Fruit fly (Drosophila melanogaster) whole organism, adult: Measurements from ENCODE around the gene CG44005.

Source experiments
- CG11617 ChIP-seq: fragments of 200-800 bp; sonication (Bioruptor generic); optimal IDR thresholded peaks from 2 replicates; lab custom pipeline; 2017; ENCODE audit warnings: mild to moderate bottlenecking, missing biosample characterization, missing genetic modification reagents, missing genetic modification characterization
- CG12768 ChIP-seq: fragments of 200-800 bp; sonication (Bioruptor generic); optimal IDR thresholded peaks from 2 replicates; lab custom pipeline; 2017; ENCODE audit warnings: missing biosample characterization, missing genetic modification characterization, mild to moderate bottlenecking, moderate library complexity, missing genetic modification reagents
- CG14711 ChIP-seq: fragments of 200-800 bp; sonication (Bioruptor generic); optimal IDR thresholded peaks from 2 replicates; lab custom pipeline; 2018; ENCODE audit warnings: missing biosample characterization, mild to moderate bottlenecking, missing genetic modification characterization, moderate library complexity
- CG1620 ChIP-seq: fragments of 200-800 bp; sonication (Bioruptor generic); optimal IDR thresholded peaks from 2 replicates; lab custom pipeline; 2016; ENCODE audit warnings: missing biosample characterization, missing genetic modification characterization
- CG33017 ChIP-seq: fragments of 200-800 bp; sonication (Bioruptor generic); optimal IDR thresholded peaks from 2 replicates; lab custom pipeline; 2018; ENCODE audit warnings: missing biosample characterization, mild to moderate bottlenecking, missing genetic modification characterization, moderate library complexity
- CG5204 ChIP-seq: fragments of 200-800 bp; sonication (Bioruptor generic); optimal IDR thresholded peaks from 2 replicates; lab custom pipeline; 2016; ENCODE audit warnings: missing biosample characterization, missing genetic modification characterization
- CG7101 ChIP-seq: fragments of 200-800 bp; sonication (Bioruptor generic); optimal IDR thresholded peaks from 2 replicates; lab custom pipeline; 2018; ENCODE audit warnings: missing biosample characterization, mild to moderate bottlenecking, missing genetic modification characterization, moderate library complexity
- Clk ChIP-seq: fragments of 200-800 bp; sonication (Bioruptor generic); optimal IDR thresholded peaks from 2 replicates; lab custom pipeline; 2017; ENCODE audit warnings: missing biosample characterization, missing genetic modification characterization
- Crg-1 ChIP-seq: fragments of 200-800 bp; sonication (Bioruptor generic); optimal IDR thresholded peaks from 2 replicates; lab custom pipeline; 2016; ENCODE audit warnings: missing biosample characterization, missing genetic modification characterization
- Hr96 ChIP-seq: fragments of 200-800 bp; sonication (Bioruptor generic); optimal IDR thresholded peaks from 2 replicates; lab custom pipeline; 2016; ENCODE audit warnings: missing biosample characterization, missing genetic modification characterization
- Mnt ChIP-seq: fragments of 200-800 bp; sonication (Bioruptor generic); optimal IDR thresholded peaks from 2 replicates; lab custom pipeline; 2016; ENCODE audit warnings: missing biosample characterization, mild to moderate bottlenecking, missing genetic modification characterization
- bab1 ChIP-seq: fragments of 200-800 bp; sonication (Bioruptor generic); optimal IDR thresholded peaks from 3 replicates; lab custom pipeline; 2019; ENCODE audit warnings: missing biosample characterization, mild to moderate bottlenecking, missing genetic modification characterization, moderate library complexity
- cic ChIP-seq: fragments of 200-800 bp; sonication (Bioruptor generic); optimal IDR thresholded peaks from 2 replicates; lab custom pipeline; 2017; ENCODE audit warnings: missing biosample characterization, mild to moderate bottlenecking, missing genetic modification characterization, moderate library complexity
- cnc ChIP-seq, 2 experiments: fragments of >200 bp; optimal IDR thresholded peaks; 2 replicates each; lab custom pipeline; 2017
- kay ChIP-seq: fragments of 200-800 bp; sonication (Bioruptor generic); peaks from one replicate; lab custom pipeline; 2016; ENCODE audit warnings: missing biosample characterization, missing genetic modification characterization, borderline replicate concordance
- ovo ChIP-seq: fragments of 200-800 bp; sonication (Bioruptor generic); optimal IDR thresholded peaks from 2 replicates; lab custom pipeline; 2016; ENCODE audit warnings: missing biosample characterization, missing genetic modification characterization
- pad ChIP-seq: fragments of 200-800 bp; sonication (Bioruptor generic); optimal IDR thresholded peaks from 3 replicates; lab custom pipeline; 2017; ENCODE audit warnings: missing biosample characterization, missing genetic modification characterization, mild to moderate bottlenecking, moderate library complexity, missing genetic modification reagents
- tj ChIP-seq: fragments of 200-800 bp; sonication (Bioruptor generic); optimal IDR thresholded peaks from 3 replicates; lab custom pipeline; 2017; ENCODE audit warnings: missing biosample characterization, mild to moderate bottlenecking, missing genetic modification characterization, moderate library complexity
- toe ChIP-seq: fragments of 200-800 bp; sonication (Bioruptor generic); optimal IDR thresholded peaks from 2 replicates; lab custom pipeline; 2016; ENCODE audit warnings: missing biosample characterization, missing genetic modification characterization

Gene CG44005

DNA sequence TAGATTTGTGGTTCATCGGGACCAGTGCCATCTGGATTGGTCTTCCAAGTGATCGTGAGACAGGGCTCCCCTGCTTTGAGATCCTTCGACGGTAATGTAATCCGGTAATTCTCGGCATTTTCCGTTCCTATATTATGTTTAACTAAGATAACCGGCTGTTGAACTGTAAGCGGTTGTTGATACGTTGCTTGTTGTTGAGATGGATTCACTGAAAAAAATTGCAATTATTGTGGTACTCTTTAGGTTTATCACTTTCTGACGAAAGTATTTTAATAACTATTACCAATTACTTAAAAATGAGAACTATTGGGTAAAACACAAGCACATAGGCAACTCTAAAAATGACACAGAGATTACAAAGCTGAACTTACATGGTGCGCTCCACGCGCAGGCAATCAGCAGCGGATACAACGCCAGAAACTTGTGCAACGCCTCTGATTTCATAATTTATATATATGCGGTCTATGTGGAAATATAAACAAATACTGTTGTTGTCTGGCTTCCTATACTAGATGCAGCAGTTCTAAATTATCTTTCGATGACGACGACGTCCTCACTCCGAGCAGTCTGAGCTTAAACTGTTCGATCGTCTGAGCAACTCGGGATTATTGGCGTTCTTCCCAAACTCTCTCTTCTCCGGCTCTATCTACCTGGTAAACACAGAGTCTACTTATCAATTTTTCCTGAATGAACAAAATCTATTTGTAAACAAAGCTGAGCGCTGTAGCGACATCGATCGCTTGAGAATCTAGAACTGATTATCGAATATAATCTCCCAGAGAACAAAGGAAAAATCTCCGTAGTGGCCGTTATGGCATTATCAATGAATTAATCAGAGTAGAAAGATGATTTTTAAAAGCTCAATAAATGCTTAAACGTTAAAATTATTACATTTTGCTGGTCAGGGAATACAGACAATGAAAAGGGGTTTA is 15.1 kb upstream of the CG44005 start, which contains the start of gene CG34253:
CG34253 (minus strand) TSS at position 567 of the 932 bp plus-strand sequence.
- TF ChIP-seq CG5204 (no peak), CG14711 (tag; lab: Kevin White, UChicago) (peak; percentile 19), cic (GFP tag; lab: Kevin White, UChicago) (peak; percentile 95), Mnt (peak; percentile 2)

DNA sequence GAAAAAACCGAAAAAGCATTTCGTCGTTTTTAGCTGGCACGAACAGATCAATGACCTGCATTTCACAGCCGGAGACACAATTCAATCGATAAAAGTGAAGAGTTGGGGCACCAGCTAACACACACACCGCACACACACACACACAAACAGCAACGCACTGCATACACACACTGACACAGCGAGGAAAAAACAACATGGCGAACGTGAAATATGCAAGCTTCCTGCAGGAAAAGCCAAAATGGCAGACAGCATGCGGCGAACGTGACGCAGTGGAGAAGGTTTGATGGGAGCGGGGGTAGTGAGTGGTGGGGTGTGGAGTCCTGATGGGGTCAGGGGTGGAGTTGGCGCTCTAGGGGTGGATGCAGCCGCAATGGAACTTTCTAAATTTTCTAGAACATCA is 12.1 kb upstream of the CG44005 start:
- TF ChIP-seq CG11617 (GFP tag; lab: Kevin White, UChicago), result no peak
- TF ChIP-seq CG7101 (tag; lab: Kevin White, UChicago), result no peak
- TF ChIP-seq CG14711 (tag; lab: Kevin White, UChicago), result no peak
- TF ChIP-seq cic (GFP tag; lab: Kevin White, UChicago), result no peak
- no peak for TF ChIP-seq tj (GFP tag; lab: Kevin White, UChicago)
- no peak for TF ChIP-seq ovo
- no peak for TF ChIP-seq toe (GFP tag; lab: Kevin White, UChicago)
- TF ChIP-seq pad (GFP tag; lab: Kevin White, UChicago), result no peak
- TF ChIP-seq CG12768 (GFP tag; lab: Kevin White, UChicago), result no peak
- no peak for TF ChIP-seq CG1620 (GFP tag; lab: Kevin White, UChicago)
- no peak for TF ChIP-seq bab1 (GFP tag; lab: Kevin White, UChicago)
- TF ChIP-seq kay (GFP tag; lab: Kevin White, UChicago), result no peak

DNA sequence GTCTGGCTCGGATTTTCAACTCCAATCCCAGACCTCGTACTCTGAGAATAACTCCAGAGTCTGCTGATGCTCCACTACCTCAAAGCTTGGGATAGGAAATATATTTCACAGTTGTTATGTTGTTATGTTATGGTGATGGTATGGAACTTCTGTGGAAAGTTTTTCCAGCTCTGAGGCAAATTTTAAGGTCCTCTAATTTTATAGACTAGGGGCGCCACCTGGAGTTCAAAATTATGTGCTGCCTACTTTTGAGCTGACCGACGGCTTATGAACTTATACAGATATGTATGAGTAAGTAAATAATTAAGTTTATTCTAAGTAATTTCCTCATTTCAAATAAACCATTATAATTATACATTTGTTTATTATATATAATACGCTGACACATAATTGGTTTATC is 11.5 kb upstream of the CG44005 start:
- TF ChIP-seq Clk (GFP tag; lab: Kevin White, UChicago) (no peak), Mnt (no peak), tj (GFP tag; lab: Kevin White, UChicago) (no peak), CG5204 (no peak), Hr96 (no peak), pad (GFP tag; lab: Kevin White, UChicago) (no peak), cnc (optimal IDR thresholded peaks at IDR 0.05; lab: Kevin White, UChicago) (no peak), CG11617 (GFP tag; lab: Kevin White, UChicago) (no peak), CG7101 (tag; lab: Kevin White, UChicago) (no peak), toe (GFP tag; lab: Kevin White, UChicago) (no peak)

DNA sequence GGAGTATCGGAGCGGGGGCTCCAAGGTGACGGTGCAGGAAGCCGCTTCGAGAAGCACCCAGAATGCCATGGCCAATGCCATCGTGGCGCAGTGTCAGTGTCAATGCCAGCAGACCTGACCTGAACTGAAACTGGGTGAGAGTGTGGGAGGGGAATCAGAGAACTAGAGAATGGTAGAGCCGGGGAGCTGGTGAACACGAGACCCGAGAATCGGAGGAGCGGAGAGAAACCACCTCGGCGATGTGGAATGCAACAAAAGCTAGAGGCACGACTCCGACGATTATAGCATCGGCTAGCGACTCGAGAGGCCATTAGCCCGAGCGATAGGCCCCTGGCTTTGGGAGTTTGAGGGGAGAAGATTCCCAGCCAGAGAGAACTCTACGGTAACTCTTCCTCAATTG is 10.0 kb upstream of the CG44005 start:
- TF ChIP-seq Clk (GFP tag; lab: Kevin White, UChicago) (no peak), bab1 (GFP tag; lab: Kevin White, UChicago) (no peak), cic (GFP tag; lab: Kevin White, UChicago) (no peak), toe (GFP tag; lab: Kevin White, UChicago) (no peak), CG11617 (GFP tag; lab: Kevin White, UChicago) (no peak), CG7101 (tag; lab: Kevin White, UChicago) (no peak), kay (GFP tag; lab: Kevin White, UChicago) (no peak)

DNA sequence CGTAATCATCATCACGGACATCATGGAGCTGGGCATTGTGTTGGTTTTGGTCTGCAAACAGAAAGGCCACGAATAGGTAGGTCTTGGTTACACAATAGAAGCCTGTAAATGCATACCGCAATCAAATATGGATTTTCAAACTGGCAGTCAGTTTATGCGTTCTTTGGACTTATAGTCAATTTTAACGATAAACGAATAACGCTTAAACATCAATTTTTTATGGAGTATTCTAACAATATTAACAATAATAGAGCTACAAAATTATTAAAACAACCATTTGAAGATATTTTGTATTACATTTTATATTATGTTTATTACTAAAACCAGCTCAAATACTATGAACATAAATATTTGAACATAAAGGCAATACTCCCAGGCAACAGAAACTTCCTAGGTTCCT is 9.6 kb upstream of the CG44005 start:
- no peak for TF ChIP-seq Mnt
- no peak for TF ChIP-seq bab1 (GFP tag; lab: Kevin White, UChicago)

DNA sequence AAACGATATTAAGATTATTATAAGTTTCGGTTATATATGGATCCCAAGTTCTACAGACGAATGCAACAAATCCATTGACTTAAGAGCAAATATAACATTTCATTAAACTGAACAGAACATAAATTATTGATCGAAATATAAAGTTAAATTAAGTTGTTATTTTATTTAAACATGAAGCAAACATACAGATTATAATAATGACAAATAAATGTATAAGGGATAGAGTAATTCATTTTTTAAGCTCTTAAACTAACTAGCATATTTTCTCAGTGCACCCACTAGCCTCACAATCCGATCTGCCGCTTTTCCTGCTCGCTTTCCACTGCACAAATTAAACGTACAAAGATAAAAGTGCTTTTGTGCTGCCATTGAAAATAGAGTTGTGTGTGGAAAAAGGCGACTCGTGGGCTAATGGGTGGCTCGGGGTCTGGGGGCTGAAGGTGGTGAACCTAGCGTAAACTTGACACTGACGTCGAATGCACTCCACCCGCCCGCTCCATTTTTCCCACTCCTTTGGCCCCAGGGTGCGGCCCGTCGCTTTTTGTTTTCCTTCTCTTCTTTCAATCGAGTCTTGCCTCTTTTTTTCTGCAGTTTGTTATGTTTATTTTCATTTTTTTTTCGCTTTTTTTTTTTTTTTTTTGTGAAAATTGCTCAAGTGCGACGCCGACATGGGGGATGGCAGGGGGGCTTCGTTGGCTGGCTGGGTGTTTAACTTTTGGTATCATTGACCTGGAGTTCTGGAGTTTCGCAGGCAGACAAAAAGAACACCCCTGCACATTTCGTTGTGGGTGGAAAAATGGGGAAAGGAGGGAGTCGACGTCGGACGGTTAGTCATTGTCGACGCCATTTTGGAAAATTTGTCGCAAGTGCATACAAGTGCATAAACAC is 7.9 kb upstream of the CG44005 start:
- TF ChIP-seq kay (GFP tag; lab: Kevin White, UChicago) (peak; percentile 27), CG7101 (tag; lab: Kevin White, UChicago) (no peak)

DNA sequence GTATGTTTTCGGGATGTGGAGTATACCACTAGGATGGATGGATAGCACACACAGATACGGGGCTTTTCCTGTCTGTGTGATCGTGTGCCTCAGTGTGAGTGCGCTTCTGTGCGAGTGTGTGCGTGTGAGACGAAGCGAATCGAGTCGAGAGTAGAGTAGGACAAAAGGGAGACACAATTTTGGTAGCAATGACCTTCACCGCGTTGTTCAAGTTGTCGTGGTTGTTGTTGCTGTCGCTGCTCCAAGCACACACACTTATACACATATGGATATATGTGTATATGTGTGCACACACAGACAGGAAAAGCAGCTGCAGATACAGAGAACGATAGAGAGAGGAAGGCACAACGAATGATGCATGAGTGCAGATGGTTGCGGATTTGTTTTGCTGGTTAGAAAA is 7.2 kb upstream of the CG44005 start:
- TF ChIP-seq Mnt (no peak), kay (GFP tag; lab: Kevin White, UChicago) (no peak), CG7101 (tag; lab: Kevin White, UChicago) (no peak), CG33017 (no peak), Crg-1 (GFP tag; lab: Kevin White, UChicago) (no peak), pad (GFP tag; lab: Kevin White, UChicago) (no peak), ovo (no peak), cic (GFP tag; lab: Kevin White, UChicago) (no peak), Clk (GFP tag; lab: Kevin White, UChicago) (no peak), CG5204 (no peak), CG1620 (GFP tag; lab: Kevin White, UChicago) (no peak), Hr96 (no peak), CG11617 (GFP tag; lab: Kevin White, UChicago) (no peak)
